Worm (Caenorhabditis elegans) whole organism, L3 larva: ENCODE measurements around the gene R10E9.2.

ENCODE experiments used
- egl-27 ChIP-seq: sonication (generic microtip); optimal IDR thresholded peaks from 4 replicates; lab custom pipeline; 2017; ENCODE audit warnings: missing biosample characterization, missing genetic modification reagents, missing genetic modification characterization
- elt-1 ChIP-seq: fragments of 150-350 bp; optimal IDR thresholded peaks from 2 replicates; lab custom pipeline; 2014; ENCODE audit warnings: missing biosample characterization, missing genetic modification characterization
- snpc-4 ChIP-seq: fragments of 150-350 bp; optimal IDR thresholded peaks from 2 replicates; lab custom pipeline; 2014; ENCODE audit warnings: missing biosample characterization, missing genetic modification characterization
- tbx-2 ChIP-seq: sonication (generic microtip); optimal IDR thresholded peaks from 2 replicates; lab custom pipeline; 2016; ENCODE audit warnings: mild to moderate bottlenecking, missing genetic modification characterization, missing compliant biosample characterization
- zag-1 ChIP-seq: fragments of 150-350 bp; optimal IDR thresholded peaks from 2 replicates; lab custom pipeline; 2014; ENCODE audit warnings: missing biosample characterization, missing genetic modification characterization
- ztf-4 ChIP-seq: fragments of 150-350 bp; optimal IDR thresholded peaks from 2 replicates; lab custom pipeline; 2014; ENCODE audit warnings: missing biosample characterization, missing genetic modification characterization

ce11 chrIII:4009181-4009580, 45.0 kb upstream of the R10E9.2 start:
- TF ChIP-seq snpc-4 (tag; lab: Kevin White, UChicago) (no peak), tbx-2 (tag; lab: Kevin White, UChicago) (no peak), ztf-4 (tag; lab: Kevin White, UChicago) (no peak), zag-1 (no peak), elt-1 (tag; lab: Kevin White, UChicago) (no peak), egl-27 (no peak)
